Fruit fly (Drosophila melanogaster) whole organism: ENCODE measurements around the gene Fum3.

ENCODE experiments used
- Dll ChIP-seq: fragments of >200 bp; optimal IDR thresholded peaks from 2 replicates; lab custom pipeline; 2017
- EcR ChIP-seq, 2 experiments: fragments of >200 bp; optimal IDR thresholded peaks; 2 replicates each; lab custom pipeline; 2017; ENCODE audit warnings: missing biosample characterization in 2 of 2, missing genetic modification characterization in 2 of 2, missing genetic modification reagents in 2 of 2
- pan ChIP-seq: fragments of >200 bp; optimal IDR thresholded peaks from 2 replicates; lab custom pipeline; 2017
- psq ChIP-seq: fragments of >200 bp; optimal IDR thresholded peaks from 2 replicates; lab custom pipeline; 2017
- usp ChIP-seq: fragments of >200 bp; optimal IDR thresholded peaks from 2 replicates; lab custom pipeline; 2017; ENCODE audit warnings: missing biosample characterization, missing genetic modification characterization, mixed read lengths

DNA sequence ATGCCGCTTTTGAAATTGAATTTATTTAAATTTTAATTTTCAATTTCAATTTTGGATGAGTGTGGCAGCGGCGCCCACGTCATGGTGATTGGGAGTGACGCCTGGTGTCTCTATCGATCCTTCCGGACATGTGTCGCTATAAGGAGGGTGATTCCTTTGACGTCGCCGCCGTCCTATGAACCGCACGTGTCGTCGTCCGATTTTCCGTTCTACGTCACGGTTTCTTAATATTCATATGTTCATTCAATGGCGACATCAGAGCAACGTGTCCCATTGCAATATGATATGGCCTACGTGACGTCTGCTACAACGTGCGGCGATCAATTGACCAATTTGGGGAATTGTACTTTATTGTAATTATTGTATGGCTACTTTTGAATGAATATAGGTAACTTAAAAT lies 33.2 kb downstream of the Fum3 start:
- TF ChIP-seq EcR (GFP tag; optimal IDR thresholded peaks at IDR 0.05; lab: Kevin White, UChicago) (no peak), psq (lab: Kevin White, UChicago) (no peak), pan (lab: Kevin White, UChicago) (no peak), Dll (lab: Kevin White, UChicago) (no peak), usp (GFP tag; lab: Kevin White, UChicago) (no peak)
